Worm (Caenorhabditis elegans) whole organism, midembryonic: ENCODE results near the gene hecw-1.

Experiments
- T22C8.4 ChIP-seq: fragments of 200-800 bp; sonication (Bioruptor generic); IDR thresholded peaks from 2 replicates; pipeline ENCODE4 v1.3.6; 2022; ENCODE audit warnings: missing genetic modification characterization, missing compliant biosample characterization
- cog-1 ChIP-seq: sonication (generic microtip); optimal IDR thresholded peaks from 2 replicates; lab custom pipeline; 2016; ENCODE audit warnings: missing genetic modification characterization, missing compliant biosample characterization
- flt-1 ChIP-seq: fragments of 200-800 bp; sonication (Bioruptor generic); IDR thresholded peaks from 2 replicates; pipeline ENCODE4 v1.3.6; 2022; ENCODE audit warnings: missing genetic modification characterization, missing compliant biosample characterization
- klf-2 ChIP-seq: fragments of 200-800 bp; sonication (Bioruptor generic); conservative IDR thresholded peaks from 2 replicates; pipeline ENCODE4 v1.3.6; 2022; ENCODE audit warnings: missing genetic modification reagents, missing genetic modification characterization, missing compliant biosample characterization
- med-1 ChIP-seq: sonication (generic microtip); optimal IDR thresholded peaks from 2 replicates; lab custom pipeline; 2017; ENCODE audit warnings: missing genetic modification characterization, mild to moderate bottlenecking, missing compliant biosample characterization, antibody characterized with exemption, missing genetic modification reagents; ENCODE audit not compliant: insufficient read depth
- ref-1 ChIP-seq: fragments of 200-800 bp; sonication (Bioruptor generic); conservative IDR thresholded peaks from 2 replicates; pipeline ENCODE4 v1.3.6; 2022; ENCODE audit warnings: missing genetic modification reagents, missing genetic modification characterization, missing compliant biosample characterization
- tab-1 ChIP-seq: fragments of 200-800 bp; sonication (Bioruptor generic); IDR thresholded peaks from 2 replicates; pipeline ENCODE4 v1.3.6; 2022; ENCODE audit warnings: missing genetic modification characterization, missing compliant biosample characterization
- ztf-23 ChIP-seq: fragments of 200-800 bp; sonication (Bioruptor generic); IDR thresholded peaks from 2 replicates; pipeline ENCODE4 v1.3.6; 2022; ENCODE audit warnings: missing genetic modification reagents, missing genetic modification characterization, missing compliant biosample characterization
- ztf-29 ChIP-seq: fragments of 200-800 bp; sonication (Bioruptor generic); IDR thresholded peaks from 2 replicates; pipeline ENCODE4 v1.3.6; 2022; ENCODE audit warnings: missing genetic modification reagents, missing genetic modification characterization, missing compliant biosample characterization

ce11 chrIII:3351091-3351490, 38.7 kb downstream of the hecw-1 start:
- TF ChIP-seq tab-1 (GFP tag; lab: Robert Waterston, UW) (no peak), T22C8.4 (GFP tag; lab: Robert Waterston, UW) (no peak), med-1 (GFP tag; lab: Kevin White, UChicago) (no peak), flt-1 (GFP tag; lab: Robert Waterston, UW) (no peak), ztf-23 (GFP tag; lab: Robert Waterston, UW) (no peak), ref-1 (GFP tag; lab: Robert Waterston, UW) (no peak), klf-2 (GFP tag; lab: Robert Waterston, UW) (no peak), cog-1 (no peak), ztf-29 (GFP tag; lab: Robert Waterston, UW) (no peak)
